Worm (Caenorhabditis elegans) whole organism, L1 larva: ENCODE measurements around the gene spt-5.
A peak's percentile ranks its signal among the peaks of the same experiment; 100 is the strongest.

Experiments used
- C16A3.4 ChIP-seq: fragments of 150-350 bp; optimal IDR thresholded peaks from 2 replicates; lab custom pipeline; 2014; ENCODE audit warnings: missing biosample characterization, missing genetic modification characterization
- Y116A8C.19 ChIP-seq: sonication (generic microtip); optimal IDR thresholded peaks from 2 replicates; lab custom pipeline; 2016; ENCODE audit warnings: missing compliant biosample characterization, missing genetic modification characterization, borderline replicate concordance
- aha-1 ChIP-seq: fragments of 150-350 bp; optimal IDR thresholded peaks from 2 replicates; lab custom pipeline; 2014; ENCODE audit warnings: missing biosample characterization, missing genetic modification characterization
- aly-2 ChIP-seq: fragments of 150-350 bp; optimal IDR thresholded peaks from 2 replicates; lab custom pipeline; 2014; ENCODE audit warnings: missing biosample characterization, missing genetic modification characterization
- blmp-1 ChIP-seq: fragments of 150-350 bp; optimal IDR thresholded peaks from 2 replicates; lab custom pipeline; 2014; ENCODE audit warnings: missing biosample characterization, missing genetic modification characterization
- ceh-8 ChIP-seq: fragments of 200-800 bp; sonication (Bioruptor generic); optimal IDR thresholded peaks from 2 replicates; lab custom pipeline; 2018; ENCODE audit warnings: mild to moderate bottlenecking, missing genetic modification characterization, moderate library complexity, missing compliant biosample characterization
- ceh-90 ChIP-seq: sonication (generic microtip); optimal IDR thresholded peaks from 2 replicates; lab custom pipeline; 2016; ENCODE audit warnings: missing genetic modification characterization, missing compliant biosample characterization
- dpl-1 ChIP-seq, 3 experiments: fragments of 150-350 bp in 2 of 3; sonication (generic microtip) in 1 of 3; optimal IDR thresholded peaks; 2 replicates each; lab custom pipeline; 2014 to 2017; ENCODE audit warnings: missing biosample characterization in 3 of 3, missing genetic modification characterization in 3 of 3, missing genetic modification reagents in 3 of 3
- dsc-1 ChIP-seq: sonication (generic microtip); optimal IDR thresholded peaks from 2 replicates; lab custom pipeline; 2016; ENCODE audit warnings: mild to moderate bottlenecking, missing genetic modification characterization, missing compliant biosample characterization
- efl-1 ChIP-seq, 4 experiments: fragments of 150-350 bp; optimal IDR thresholded peaks in 3 of 4; peaks in 1 of 4; 1 replicate in 1 of 4; 2 replicates in 3 of 4; lab custom pipeline; 2014; ENCODE audit warnings: missing biosample characterization in 2 of 4, missing genetic modification characterization in 2 of 4, missing genetic modification reagents in 2 of 4
- efl-3 ChIP-seq: fragments of 200-800 bp; sonication (Bioruptor generic); optimal IDR thresholded peaks from 2 replicates; lab custom pipeline; 2018; ENCODE audit warnings: mild to moderate bottlenecking, missing genetic modification characterization, missing compliant biosample characterization
- elt-2 ChIP-seq: sonication (generic microtip); optimal IDR thresholded peaks from 2 replicates; lab custom pipeline; 2016; ENCODE audit warnings: missing genetic modification characterization, mild to moderate bottlenecking, inconsistent platforms, missing compliant biosample characterization, missing genetic modification reagents
- ets-5 ChIP-seq: fragments of 200-800 bp; sonication (Bioruptor generic); IDR thresholded peaks from 2 replicates; pipeline ENCODE4 v1.3.6; 2022; ENCODE audit warnings: missing genetic modification characterization, missing compliant biosample characterization
- fkh-10 ChIP-seq: sonication (generic microtip); optimal IDR thresholded peaks from 2 replicates; lab custom pipeline; 2017; ENCODE audit warnings: missing biosample characterization, missing genetic modification reagents, missing genetic modification characterization
- fkh-4 ChIP-seq: sonication (generic microtip); optimal IDR thresholded peaks from 2 replicates; lab custom pipeline; 2016; ENCODE audit warnings: missing compliant biosample characterization, missing genetic modification characterization, borderline replicate concordance
- fos-1 ChIP-seq: fragments of 150-350 bp; optimal IDR thresholded peaks from 2 replicates; lab custom pipeline; 2014; ENCODE audit warnings: missing biosample characterization, missing genetic modification characterization
- hlh-17 ChIP-seq: fragments of 200-800 bp; sonication (Bioruptor generic); optimal IDR thresholded peaks from 2 replicates; lab custom pipeline; 2018; ENCODE audit warnings: missing genetic modification characterization, mild to moderate bottlenecking, missing compliant biosample characterization, moderate library complexity, borderline replicate concordance
- isw-1 ChIP-seq: fragments of 200-800 bp; sonication (Bioruptor generic); IDR thresholded peaks from 2 replicates; pipeline ENCODE4 v1.3.6; 2022; ENCODE audit warnings: missing genetic modification characterization, missing compliant biosample characterization
- jun-1 ChIP-seq: fragments of 150-350 bp; optimal IDR thresholded peaks from 2 replicates; lab custom pipeline; 2014; ENCODE audit warnings: missing biosample characterization, missing genetic modification reagents, missing genetic modification characterization
- lin-14 ChIP-seq: fragments of 200-800 bp; sonication (Bioruptor generic); optimal IDR thresholded peaks from 2 replicates; lab custom pipeline; 2018; ENCODE audit warnings: mild to moderate bottlenecking, missing genetic modification characterization, moderate library complexity, missing compliant biosample characterization
- lin-15B ChIP-seq: fragments of 150-350 bp; sonication (generic microtip); optimal IDR thresholded peaks from 3 replicates; lab custom pipeline; 2014; ENCODE audit warnings: missing biosample characterization, missing genetic modification characterization
- lin-35 ChIP-seq, 2 experiments: fragments of 150-350 bp; optimal IDR thresholded peaks; 2 replicates each; lab custom pipeline; 2014; ENCODE audit warnings: missing biosample characterization in 2 of 2, missing genetic modification characterization in 2 of 2, missing genetic modification reagents in 2 of 2
- lin-39 ChIP-seq: fragments of 150-350 bp; optimal IDR thresholded peaks from 2 replicates; lab custom pipeline; 2014; ENCODE audit warnings: missing biosample characterization, missing genetic modification reagents, missing genetic modification characterization
- lir-3 ChIP-seq: sonication (generic microtip); optimal IDR thresholded peaks from 2 replicates; lab custom pipeline; 2016; ENCODE audit warnings: mild to moderate bottlenecking, missing genetic modification characterization, moderate library complexity, missing compliant biosample characterization; ENCODE audit not compliant: poor library complexity
- mab-9 ChIP-seq: fragments of 200-800 bp; sonication (Bioruptor generic); IDR thresholded peaks from 2 replicates; pipeline ENCODE4 v1.3.6; 2022; ENCODE audit warnings: missing genetic modification reagents, missing genetic modification characterization, missing compliant biosample characterization
- mdl-1 ChIP-seq, 2 experiments: fragments of 150-350 bp; optimal IDR thresholded peaks; 2 replicates each; lab custom pipeline; 2014 to 2017; ENCODE audit warnings: missing biosample characterization in 2 of 2, missing genetic modification characterization in 2 of 2, inconsistent platforms in 1 of 2
- mef-2 ChIP-seq: fragments of 150-350 bp; optimal IDR thresholded peaks from 2 replicates; lab custom pipeline; 2014; ENCODE audit warnings: missing biosample characterization, missing genetic modification characterization
- nhr-11 ChIP-seq: fragments of 150-350 bp; optimal IDR thresholded peaks from 2 replicates; lab custom pipeline; 2014; ENCODE audit warnings: missing biosample characterization, missing genetic modification characterization
- nhr-20 ChIP-seq: sonication (generic microtip); optimal IDR thresholded peaks from 2 replicates; lab custom pipeline; 2016; ENCODE audit warnings: mild to moderate bottlenecking, missing genetic modification characterization, missing compliant biosample characterization
- nhr-47 ChIP-seq: sonication (generic microtip); optimal IDR thresholded peaks from 2 replicates; lab custom pipeline; 2016; ENCODE audit warnings: mild to moderate bottlenecking, missing genetic modification characterization, moderate library complexity, missing compliant biosample characterization
- nhr-71 ChIP-seq: sonication (generic microtip); optimal IDR thresholded peaks from 2 replicates; lab custom pipeline; 2016; ENCODE audit warnings: mild to moderate bottlenecking, missing genetic modification characterization, moderate library complexity, missing compliant biosample characterization
- nhr-76 ChIP-seq: sonication (generic microtip); optimal IDR thresholded peaks from 2 replicates; lab custom pipeline; 2017; ENCODE audit warnings: missing biosample characterization, missing genetic modification characterization
- nhr-84 ChIP-seq: sonication (generic microtip); optimal IDR thresholded peaks from 2 replicates; lab custom pipeline; 2017; ENCODE audit warnings: missing biosample characterization, missing genetic modification characterization
- nhr-85 ChIP-seq: sonication (generic microtip); peaks from one replicate; lab custom pipeline; 2016; ENCODE audit warnings: missing genetic modification characterization, inconsistent platforms, missing compliant biosample characterization
- nhr-90 ChIP-seq: sonication (generic microtip); optimal IDR thresholded peaks from 2 replicates; lab custom pipeline; 2016; ENCODE audit warnings: mild to moderate bottlenecking, missing genetic modification characterization, missing compliant biosample characterization; ENCODE audit not compliant: poor library complexity
- pax-3 ChIP-seq: fragments of 200-800 bp; sonication (Bioruptor generic); optimal IDR thresholded peaks from 2 replicates; lab custom pipeline; 2018; ENCODE audit warnings: mild to moderate bottlenecking, missing genetic modification characterization, moderate library complexity, missing compliant biosample characterization
- pqm-1 ChIP-seq: sonication (generic microtip); optimal IDR thresholded peaks from 3 replicates; lab custom pipeline; 2017; ENCODE audit warnings: missing biosample characterization, missing genetic modification characterization
- rnt-1 ChIP-seq: sonication (generic microtip); optimal IDR thresholded peaks from 2 replicates; lab custom pipeline; 2016; ENCODE audit warnings: mild to moderate bottlenecking, missing genetic modification characterization, moderate library complexity, missing compliant biosample characterization
- snpc-4 ChIP-seq: fragments of 150-350 bp; optimal IDR thresholded peaks from 2 replicates; lab custom pipeline; 2014; ENCODE audit warnings: missing biosample characterization, missing genetic modification characterization
- snu-23 ChIP-seq: sonication (generic microtip); optimal IDR thresholded peaks from 2 replicates; lab custom pipeline; 2016; ENCODE audit warnings: missing genetic modification characterization, missing compliant biosample characterization
- sup-37 ChIP-seq: fragments of 200-800 bp; sonication (Bioruptor generic); optimal IDR thresholded peaks from 2 replicates; lab custom pipeline; 2018; ENCODE audit warnings: mild to moderate bottlenecking, missing genetic modification characterization, missing compliant biosample characterization
- swsn-7 ChIP-seq: sonication (generic microtip); optimal IDR thresholded peaks from 2 replicates; lab custom pipeline; 2016; ENCODE audit warnings: missing genetic modification characterization, missing compliant biosample characterization
- tbx-2 ChIP-seq: sonication (generic microtip); optimal IDR thresholded peaks from 2 replicates; lab custom pipeline; 2016; ENCODE audit warnings: missing genetic modification characterization, missing compliant biosample characterization
- unc-130 ChIP-seq: fragments of 150-350 bp; optimal IDR thresholded peaks from 2 replicates; lab custom pipeline; 2017; ENCODE audit warnings: missing biosample characterization, missing genetic modification characterization, inconsistent platforms
- unc-62 ChIP-seq: fragments of 150-350 bp; optimal IDR thresholded peaks from 2 replicates; lab custom pipeline; 2014; ENCODE audit warnings: missing biosample characterization, missing genetic modification reagents, missing genetic modification characterization
- xbp-1 ChIP-seq: sonication (generic microtip); optimal IDR thresholded peaks from 2 replicates; lab custom pipeline; 2016; ENCODE audit warnings: missing genetic modification characterization, missing compliant biosample characterization
- zag-1 ChIP-seq: fragments of 150-350 bp; optimal IDR thresholded peaks from 2 replicates; lab custom pipeline; 2014; ENCODE audit warnings: missing biosample characterization, missing genetic modification characterization
- ztf-4 ChIP-seq: fragments of 150-350 bp; optimal IDR thresholded peaks from 2 replicates; lab custom pipeline; 2014; ENCODE audit warnings: missing biosample characterization, missing genetic modification characterization

spt-5 gene

DNA sequence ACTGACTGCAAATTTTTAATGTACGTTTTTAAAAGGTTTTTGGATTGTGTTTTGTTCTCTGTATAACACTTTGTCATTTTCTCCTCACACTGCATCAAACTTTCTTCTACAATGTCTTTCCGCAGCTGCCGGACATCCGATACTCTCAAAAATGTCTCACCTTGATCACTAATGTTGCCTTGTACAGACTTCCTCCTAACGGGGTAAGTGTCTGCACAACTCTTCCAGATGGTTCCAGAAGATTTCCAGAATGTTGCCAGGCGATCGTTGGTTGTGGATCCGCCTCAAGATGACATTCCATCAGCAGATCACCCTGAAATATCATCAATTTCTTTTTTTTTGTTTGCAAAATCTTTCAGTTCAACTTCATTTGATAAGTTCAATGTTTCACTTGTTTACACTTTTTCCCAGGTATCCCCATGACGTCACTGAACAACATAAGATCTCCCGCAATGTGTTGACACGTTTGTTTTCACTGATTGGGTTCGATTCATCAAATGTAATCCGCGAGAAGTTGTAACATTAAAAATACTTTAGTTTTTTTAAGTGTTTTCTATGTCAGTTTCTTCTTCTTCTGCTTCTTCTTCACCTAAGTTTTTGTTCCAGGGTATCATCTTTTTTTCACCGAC, 42.1 kb upstream of the spt-5 start:
- TF ChIP-seq hlh-17 = no peak
- TF ChIP-seq lir-3 (tag; lab: Kevin White, UChicago) = no peak
- TF ChIP-seq swsn-7 (tag; lab: Kevin White, UChicago) = no peak
- TF ChIP-seq ets-5 (GFP tag; lab: Robert Waterston, UW) = no peak
- TF ChIP-seq mab-9 (GFP tag; lab: Robert Waterston, UW) = no peak
- TF ChIP-seq unc-62 (GFP tag; lab: Kevin White, UChicago) = no peak
- TF ChIP-seq efl-1 (optimal IDR thresholded peaks at IDR 0.05; lab: Kevin White, UChicago) = no peak
- peak in 1 of 2 experiments; percentile 41 for TF ChIP-seq efl-1 (GFP tag; optimal IDR thresholded peaks at IDR 0.05 in 1 of 2; lab: Kevin White, UChicago)
- TF ChIP-seq mdl-1 (tag; optimal IDR thresholded peaks at IDR 0.05; lab: Kevin White, UChicago) = peak in 1 of 2 experiments; percentile 13
- no peak for TF ChIP-seq lin-39 (tag; lab: Kevin White, UChicago)
- no peak for TF ChIP-seq unc-130 (tag; lab: Kevin White, UChicago)
- TF ChIP-seq lin-14 = peak; percentile 44
- peak; percentile 46 for TF ChIP-seq blmp-1 (tag; lab: Kevin White, UChicago)
- TF ChIP-seq nhr-47 = no peak
- TF ChIP-seq nhr-85 (tag; lab: Kevin White, UChicago) = peak; percentile 19
- no peak for TF ChIP-seq xbp-1
- no peak for TF ChIP-seq aha-1
- peak; percentile 5 for TF ChIP-seq rnt-1 (tag; lab: Kevin White, UChicago)
- TF ChIP-seq ztf-4 (tag; lab: Kevin White, UChicago) = no peak
- TF ChIP-seq lin-35 (GFP tag; optimal IDR thresholded peaks at IDR 0.05; lab: Kevin White, UChicago) = no peak
- no peak for TF ChIP-seq nhr-84
- peak; percentile 33 for TF ChIP-seq nhr-71 (tag; lab: Kevin White, UChicago)
- TF ChIP-seq fkh-10 (GFP tag; lab: Kevin White, UChicago) = no peak

ce11 chrIV:12010377-12010776, 40.9 kb upstream of the spt-5 start:
- no peak for TF ChIP-seq pax-3 (tag; lab: Kevin White, UChicago)
- TF ChIP-seq zag-1 = no peak
- TF ChIP-seq jun-1 (tag; lab: Kevin White, UChicago) = no peak
- no peak for TF ChIP-seq ceh-8
- TF ChIP-seq tbx-2 (tag; lab: Kevin White, UChicago) = peak; percentile 38
- no peak for TF ChIP-seq unc-130 (tag; lab: Kevin White, UChicago)
- TF ChIP-seq dpl-1 (GFP tag; optimal IDR thresholded peaks at IDR 0.05; lab: Kevin White, UChicago) = no peak
- TF ChIP-seq xbp-1 = peak; percentile 7
- no peak for TF ChIP-seq nhr-47
- TF ChIP-seq nhr-20 (tag; lab: Kevin White, UChicago) = peak; percentile 30
- TF ChIP-seq fkh-4 = no peak
- TF ChIP-seq pqm-1 (tag; lab: Kevin White, UChicago) = no peak
- TF ChIP-seq mef-2 (tag; lab: Kevin White, UChicago) = no peak
- peak; percentile 36 for TF ChIP-seq sup-37 (GFP tag; lab: Kevin White, UChicago)
- TF ChIP-seq aly-2 (tag; lab: Kevin White, UChicago) = no peak
- TF ChIP-seq mdl-1 (tag; optimal IDR thresholded peaks at IDR 0.05; lab: Kevin White, UChicago) = peak in 1 of 2 experiments; percentile 35
- TF ChIP-seq ztf-4 (tag; lab: Kevin White, UChicago) = no peak
- TF ChIP-seq lin-39 (tag; lab: Kevin White, UChicago) = peak; percentile 8
- no peak for TF ChIP-seq C16A3.4 (tag; lab: Kevin White, UChicago)
- no peak for TF ChIP-seq snpc-4 (tag; lab: Kevin White, UChicago)
- TF ChIP-seq isw-1 (GFP tag; lab: Robert Waterston, UW) = no peak
- TF ChIP-seq mab-9 (GFP tag; lab: Robert Waterston, UW) = no peak
- peak; percentile 83 for TF ChIP-seq rnt-1 (tag; lab: Kevin White, UChicago)
- TF ChIP-seq lin-14 = peak; percentile 87
- TF ChIP-seq dsc-1 (tag; lab: Kevin White, UChicago) = peak; percentile 55
- TF ChIP-seq ceh-90 (tag; lab: Kevin White, UChicago) = no peak
- TF ChIP-seq efl-3 (GFP tag; lab: Kevin White, UChicago) = no peak
- TF ChIP-seq nhr-11 (tag; lab: Kevin White, UChicago) = no peak
- no peak for TF ChIP-seq fkh-10 (GFP tag; lab: Kevin White, UChicago)
- TF ChIP-seq lin-15B (tag; lab: Kevin White, UChicago) = no peak
- TF ChIP-seq nhr-90 (tag; lab: Kevin White, UChicago) = no peak
- TF ChIP-seq snu-23 = peak; percentile 41
- no peak for TF ChIP-seq Y116A8C.19 (tag; lab: Kevin White, UChicago)
- TF ChIP-seq unc-62 (GFP tag; lab: Kevin White, UChicago) = no peak
- no peak for TF ChIP-seq nhr-76
- TF ChIP-seq fos-1 (tag; lab: Kevin White, UChicago) = no peak
- no peak for TF ChIP-seq elt-2 (tag; lab: Kevin White, UChicago)
